Fruit fly (Drosophila melanogaster): Measurements from ENCODE around the gene CG3592.

DNA sequence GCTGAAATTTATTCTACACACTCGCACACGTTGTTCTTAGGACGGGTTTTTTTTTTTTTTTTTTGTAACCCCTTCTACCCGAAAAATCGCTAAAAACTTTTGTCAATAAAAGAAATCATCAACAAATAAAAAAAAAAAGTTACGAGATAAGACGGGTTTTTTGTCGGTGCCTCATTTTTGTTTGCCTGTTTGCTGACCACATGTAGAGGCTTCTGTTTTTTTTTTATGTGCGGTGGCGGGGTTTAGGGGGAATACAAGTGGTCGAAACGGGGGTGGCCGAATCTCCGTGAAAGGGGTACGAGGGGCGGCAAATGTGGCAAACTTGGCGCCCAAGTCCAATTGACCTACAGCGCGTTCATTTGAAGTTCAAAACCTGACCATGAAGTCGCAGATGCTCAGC lies 16.4 kb upstream of the CG3592 start:
- no peak for TF ChIP-seq CTCF (optimal IDR thresholded peaks at IDR 0.05)
- TF ChIP-seq CG8478 (optimal IDR thresholded peaks at IDR 0.05) = no peak
